Fruit fly (Drosophila melanogaster) whole organism, embryonic: Measurements from ENCODE around the gene eloF.

ENCODE experiments used
- Ada2b ChIP-seq: fragments of 200-800 bp; sonication (Bioruptor generic); IDR thresholded peaks from 2 replicates; pipeline ENCODE4 v1.3.6; 2022; ENCODE audit warnings: missing biosample characterization, missing genetic modification characterization
- Blimp-1 ChIP-seq: fragments of 200-800 bp; sonication (Bioruptor generic); optimal IDR thresholded peaks from 3 replicates; lab custom pipeline; 2018; ENCODE audit warnings: missing biosample characterization, missing genetic modification characterization, mild to moderate bottlenecking, moderate library complexity, missing genetic modification reagents
- CG10267 ChIP-seq: fragments of 200-800 bp; sonication (Bioruptor generic); optimal IDR thresholded peaks from 2 replicates; lab custom pipeline; 2018; ENCODE audit warnings: missing biosample characterization, mild to moderate bottlenecking, missing genetic modification characterization, moderate library complexity
- CG10274 ChIP-seq: fragments of 200-800 bp; sonication (Bioruptor generic); optimal IDR thresholded peaks from 3 replicates; lab custom pipeline; 2017; ENCODE audit warnings: missing biosample characterization, mild to moderate bottlenecking, missing genetic modification characterization
- CG11723 ChIP-seq: fragments of 200-800 bp; sonication (Bioruptor generic); optimal IDR thresholded peaks from 2 replicates; lab custom pipeline; 2017; ENCODE audit warnings: missing biosample characterization, mild to moderate bottlenecking, missing genetic modification characterization
- CG12236 ChIP-seq: fragments of 200-800 bp; sonication (Bioruptor generic); optimal IDR thresholded peaks from 2 replicates; lab custom pipeline; 2016; ENCODE audit warnings: missing biosample characterization, missing genetic modification characterization
- CG1233 ChIP-seq: fragments of 200-800 bp; sonication (Bioruptor generic); optimal IDR thresholded peaks from 4 replicates; lab custom pipeline; 2018; ENCODE audit warnings: missing biosample characterization, mild to moderate bottlenecking, missing genetic modification characterization
- CG13296 ChIP-seq: fragments of 200-800 bp; sonication (Bioruptor generic); optimal IDR thresholded peaks from 3 replicates; lab custom pipeline; 2018; ENCODE audit warnings: missing biosample characterization, mild to moderate bottlenecking, missing genetic modification characterization
- CG14667 ChIP-seq: fragments of 200-800 bp; sonication (Bioruptor generic); IDR thresholded peaks from 2 replicates; pipeline ENCODE4 v1.3.6; 2022; ENCODE audit warnings: missing biosample characterization, missing genetic modification characterization
- CG15011 ChIP-seq: fragments of 200-800 bp; sonication (Bioruptor generic); optimal IDR thresholded peaks from 3 replicates; lab custom pipeline; 2018; ENCODE audit warnings: missing biosample characterization, mild to moderate bottlenecking, missing genetic modification characterization
- CG1647 ChIP-seq: fragments of 200-800 bp; sonication (Bioruptor generic); optimal IDR thresholded peaks from 3 replicates; lab custom pipeline; 2016; ENCODE audit warnings: missing biosample characterization, missing genetic modification characterization
- CG16813 ChIP-seq: fragments of 200-800 bp; sonication (Bioruptor generic); IDR thresholded peaks from 3 replicates; pipeline ENCODE4 v1.3.6; 2022; ENCODE audit warnings: missing biosample characterization, missing genetic modification characterization; ENCODE audit not compliant: partially characterized antibody
- CG17829 ChIP-seq: fragments of 200-800 bp; optimal IDR thresholded peaks from 2 replicates; lab custom pipeline; 2019; ENCODE audit warnings: missing biosample characterization, mild to moderate bottlenecking, missing genetic modification characterization, moderate library complexity
- CG18619 ChIP-seq: fragments of 200-800 bp; sonication (Bioruptor generic); optimal IDR thresholded peaks from 3 replicates; lab custom pipeline; 2017; ENCODE audit warnings: missing biosample characterization, mild to moderate bottlenecking, missing genetic modification characterization
- CG31365 ChIP-seq: fragments of 200-800 bp; sonication (Bioruptor generic); optimal IDR thresholded peaks from 2 replicates; lab custom pipeline; 2018; ENCODE audit warnings: missing biosample characterization, mild to moderate bottlenecking, missing genetic modification characterization
- CG33213 ChIP-seq: fragments of 200-800 bp; sonication (Bioruptor generic); optimal IDR thresholded peaks from 3 replicates; lab custom pipeline; 2016; ENCODE audit warnings: missing biosample characterization, missing genetic modification characterization
- CG3407 ChIP-seq: fragments of 200-800 bp; sonication (Bioruptor generic); optimal IDR thresholded peaks from 2 replicates; lab custom pipeline; 2018; ENCODE audit warnings: missing biosample characterization, mild to moderate bottlenecking, missing genetic modification characterization
- CG6683 ChIP-seq: fragments of 200-800 bp; sonication (Bioruptor generic); optimal IDR thresholded peaks from 2 replicates; lab custom pipeline; 2017; ENCODE audit warnings: missing biosample characterization, mild to moderate bottlenecking, missing genetic modification characterization, missing genetic modification reagents
- D ChIP-seq, 2 experiments: fragments of 200-800 bp in 1 of 2; fragments of >200 bp in 1 of 2; sonication (Bioruptor generic) in 1 of 2; optimal IDR thresholded peaks; 2 replicates in 1 of 2; 3 replicates in 1 of 2; lab custom pipeline; 2017; ENCODE audit warnings: mild to moderate bottlenecking in 1 of 2, missing biosample characterization in 1 of 2, missing genetic modification characterization in 1 of 2, missing genetic modification reagents in 1 of 2
- Dfd ChIP-seq, 2 experiments: fragments of >200 bp; optimal IDR thresholded peaks; 2 replicates each; lab custom pipeline; 2017; ENCODE audit warnings: missing biosample characterization in 2 of 2, missing genetic modification characterization in 2 of 2
- Dp ChIP-seq: fragments of 200-800 bp; sonication (Bioruptor generic); optimal IDR thresholded peaks from 2 replicates; lab custom pipeline; 2018; ENCODE audit warnings: missing biosample characterization, mild to moderate bottlenecking, missing genetic modification characterization, moderate library complexity
- Lim3 ChIP-seq: fragments of 200-800 bp; sonication (Bioruptor generic); IDR thresholded peaks from 2 replicates; pipeline ENCODE4 v1.3.6; 2022; ENCODE audit warnings: missing biosample characterization, missing genetic modification characterization
- MBD-R2 ChIP-seq: fragments of 200-800 bp; sonication (Bioruptor generic); IDR thresholded peaks from 2 replicates; pipeline ENCODE4 v1.3.6; 2022; ENCODE audit warnings: missing biosample characterization, missing genetic modification characterization
- Med ChIP-seq: fragments of 200-800 bp; sonication (Bioruptor generic); peaks from one replicate; lab custom pipeline; 2016; ENCODE audit warnings: missing biosample characterization, missing genetic modification characterization, mild to moderate bottlenecking, inconsistent platforms, moderate library complexity
- Rfx ChIP-seq: fragments of 200-800 bp; sonication (Bioruptor generic); IDR thresholded peaks from 2 replicates; pipeline ENCODE4 v1.3.6; 2022; ENCODE audit warnings: missing biosample characterization, missing genetic modification characterization
- Sry-β ChIP-seq: fragments of 200-800 bp; sonication (Bioruptor generic); optimal IDR thresholded peaks from 2 replicates; lab custom pipeline; 2018; ENCODE audit warnings: missing biosample characterization, mild to moderate bottlenecking, missing genetic modification characterization, moderate library complexity
- bsh ChIP-seq, 2 experiments: fragments of 200-800 bp; sonication (Bioruptor generic); optimal IDR thresholded peaks; 2 replicates each; lab custom pipeline; 2017 to 2018; ENCODE audit warnings: mild to moderate bottlenecking in 2 of 2, missing biosample characterization in 2 of 2, missing genetic modification characterization in 2 of 2, moderate library complexity in 1 of 2
- ci ChIP-seq: fragments of 200-800 bp; sonication (Bioruptor generic); IDR thresholded peaks from 3 replicates; pipeline ENCODE4 v1.3.6; 2022; ENCODE audit warnings: missing biosample characterization, missing genetic modification characterization
- cwo ChIP-seq: fragments of 200-800 bp; sonication (Bioruptor generic); optimal IDR thresholded peaks from 3 replicates; lab custom pipeline; 2017; ENCODE audit warnings: missing biosample characterization, missing genetic modification characterization, mild to moderate bottlenecking, moderate library complexity, missing genetic modification reagents
- en ChIP-seq: fragments of 200-800 bp; sonication (Bioruptor generic); optimal IDR thresholded peaks from 2 replicates; lab custom pipeline; 2016; ENCODE audit warnings: missing biosample characterization, missing genetic modification characterization
- ewg ChIP-seq: fragments of 200-800 bp; sonication (Bioruptor generic); optimal IDR thresholded peaks from 3 replicates; lab custom pipeline; 2017; ENCODE audit warnings: mild to moderate bottlenecking, missing biosample characterization, missing genetic modification reagents, missing genetic modification characterization
- eyg ChIP-seq: fragments of 200-800 bp; sonication (Bioruptor generic); optimal IDR thresholded peaks from 3 replicates; lab custom pipeline; 2016; ENCODE audit warnings: missing biosample characterization, missing genetic modification characterization
- ind ChIP-seq: fragments of 200-800 bp; sonication (Bioruptor generic); optimal IDR thresholded peaks from 3 replicates; lab custom pipeline; 2016; ENCODE audit warnings: missing biosample characterization, missing genetic modification characterization
- inv ChIP-seq: fragments of 200-800 bp; sonication (Bioruptor generic); IDR thresholded peaks from 2 replicates; pipeline ENCODE4 v1.3.6; 2022; ENCODE audit warnings: missing biosample characterization, missing genetic modification characterization; ENCODE audit not compliant: partially characterized antibody
- kah ChIP-seq: fragments of 200-800 bp; sonication (Bioruptor generic); optimal IDR thresholded peaks from 2 replicates; lab custom pipeline; 2018; ENCODE audit warnings: missing biosample characterization, mild to moderate bottlenecking, missing genetic modification characterization
- lmd ChIP-seq: fragments of 200-800 bp; sonication (Bioruptor generic); IDR thresholded peaks from 2 replicates; pipeline ENCODE4 v1.3.6; 2022; ENCODE audit warnings: missing biosample characterization, missing genetic modification characterization
- odd ChIP-seq: fragments of 200-800 bp; sonication (Bioruptor generic); optimal IDR thresholded peaks from 2 replicates; lab custom pipeline; 2017; ENCODE audit warnings: missing biosample characterization, mild to moderate bottlenecking, missing genetic modification characterization
- org-1 ChIP-seq: fragments of 200-800 bp; sonication (Bioruptor generic); optimal IDR thresholded peaks from 2 replicates; lab custom pipeline; 2017; ENCODE audit warnings: missing biosample characterization, missing genetic modification characterization
- rib ChIP-seq: fragments of 200-800 bp; sonication (Bioruptor generic); IDR thresholded peaks from 2 replicates; pipeline ENCODE4 v1.3.6; 2022; ENCODE audit warnings: missing biosample characterization, missing genetic modification characterization
- schlank ChIP-seq: fragments of 200-800 bp; sonication (Bioruptor generic); optimal IDR thresholded peaks from 2 replicates; lab custom pipeline; 2018; ENCODE audit warnings: missing biosample characterization, mild to moderate bottlenecking, missing genetic modification characterization
- scrt ChIP-seq: fragments of 200-800 bp; sonication (Bioruptor generic); optimal IDR thresholded peaks from 2 replicates; lab custom pipeline; 2018; ENCODE audit warnings: missing biosample characterization, mild to moderate bottlenecking, missing genetic modification characterization, moderate library complexity
- seq ChIP-seq: fragments of 200-800 bp; sonication (Bioruptor generic); IDR thresholded peaks from 2 replicates; pipeline ENCODE4 v1.3.6; 2022; ENCODE audit warnings: missing biosample characterization, missing genetic modification characterization
- sqz ChIP-seq: fragments of 200-800 bp; sonication (Bioruptor generic); optimal IDR thresholded peaks from 3 replicates; lab custom pipeline; 2018; ENCODE audit warnings: missing biosample characterization, mild to moderate bottlenecking, missing genetic modification characterization
- sug ChIP-seq: fragments of 200-800 bp; optimal IDR thresholded peaks from 2 replicates; lab custom pipeline; 2019; ENCODE audit warnings: missing biosample characterization, mild to moderate bottlenecking, missing genetic modification characterization, moderate library complexity
- tap ChIP-seq: fragments of 200-800 bp; optimal IDR thresholded peaks from 3 replicates; lab custom pipeline; 2019; ENCODE audit warnings: missing biosample characterization, mild to moderate bottlenecking, missing genetic modification characterization, moderate library complexity
- tll ChIP-seq, 2 experiments: fragments of 200-800 bp in 1 of 2; fragments of >200 bp in 1 of 2; sonication (Bioruptor generic) in 1 of 2; optimal IDR thresholded peaks; 2 replicates each; lab custom pipeline; 2017 to 2019; ENCODE audit warnings: missing biosample characterization in 2 of 2, missing genetic modification characterization in 2 of 2, mild to moderate bottlenecking in 1 of 2, moderate library complexity in 1 of 2
- unc-4 ChIP-seq: fragments of 200-800 bp; sonication (Bioruptor generic); IDR thresholded peaks from 2 replicates; pipeline ENCODE4 v1.3.6; 2022; ENCODE audit warnings: missing biosample characterization, missing genetic modification characterization; ENCODE audit not compliant: partially characterized antibody
- unpg ChIP-seq: fragments of 200-800 bp; sonication (Bioruptor generic); optimal IDR thresholded peaks from 3 replicates; lab custom pipeline; 2018; ENCODE audit warnings: missing biosample characterization, mild to moderate bottlenecking, missing genetic modification characterization, moderate library complexity
- wdn ChIP-seq: fragments of 200-800 bp; sonication (Bioruptor generic); IDR thresholded peaks from 2 replicates; pipeline ENCODE4 v1.3.6; 2022; ENCODE audit warnings: missing biosample characterization, missing genetic modification characterization

eloF gene

DNA sequence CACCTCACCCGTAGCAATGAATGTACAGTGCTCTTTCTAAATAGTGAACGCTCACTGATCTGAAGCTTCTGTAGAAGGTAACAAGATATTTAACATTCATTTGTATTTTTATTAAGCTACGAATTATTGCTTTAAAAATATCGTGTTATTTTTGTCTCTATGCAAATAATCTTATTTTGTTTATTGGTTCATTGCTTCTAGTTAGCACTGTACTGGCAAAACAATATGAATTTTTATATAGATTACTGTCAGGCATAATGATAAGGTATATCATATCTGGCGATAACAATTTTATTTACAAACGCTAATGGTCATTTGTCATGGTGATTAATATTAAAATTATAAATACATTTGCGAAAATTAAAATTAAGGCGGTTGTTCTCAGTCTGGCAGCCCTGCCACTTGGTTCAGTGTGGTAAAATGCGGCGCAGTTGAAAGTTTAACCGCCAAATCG lies 42.4 kb upstream of the eloF start, which contains the start of gene CG9471 (continued):
- TF ChIP-seq CG12236 (GFP tag; lab: Kevin White, UChicago) = peak; percentile 81
- TF ChIP-seq rib = peak; percentile 81
- peak; percentile 79 for TF ChIP-seq MBD-R2
- peak; percentile 93 for TF ChIP-seq ind
- TF ChIP-seq inv (GFP tag; lab: Robert Waterston, UW) = no peak
- TF ChIP-seq Med (GFP tag; lab: Kevin White, UChicago) = peak; percentile 96
- peak; percentile 91 for TF ChIP-seq CG17829 (tag; lab: Kevin White, UChicago)
- peak; percentile 73 to 93 for TF ChIP-seq bsh (GFP tag; optimal IDR thresholded peaks at IDR 0.05; lab: Kevin White, UChicago)
- peak; percentile 84 for TF ChIP-seq CG18619
- peak; percentile 91 for TF ChIP-seq CG13296
- TF ChIP-seq CG15011 (GFP tag; lab: Kevin White, UChicago) = peak; percentile 86
- peak; percentile 89 for TF ChIP-seq CG14667
- peak; percentile 64 for TF ChIP-seq CG10274 (GFP tag; lab: Kevin White, UChicago)
- TF ChIP-seq Dp (GFP tag; lab: Kevin White, UChicago) = peak; percentile 90
- TF ChIP-seq kah (GFP tag; lab: Kevin White, UChicago) = peak; percentile 76
- TF ChIP-seq D (optimal IDR thresholded peaks at IDR 0.05; lab: Kevin White, UChicago) = no peak
- TF ChIP-seq D (GFP tag; optimal IDR thresholded peaks at IDR 0.05; lab: Kevin White, UChicago) = peak; percentile 78
- TF ChIP-seq seq = peak; percentile 92
- peak; percentile 91 for TF ChIP-seq sug (tag; lab: Kevin White, UChicago)
- TF ChIP-seq tll (GFP tag; optimal IDR thresholded peaks at IDR 0.05; lab: Kevin White, UChicago) = no peak
- peak; percentile 94 for TF ChIP-seq ci (GFP tag; lab: Robert Waterston, UW)
- TF ChIP-seq ewg (GFP tag; lab: Kevin White, UChicago) = peak; percentile 69
- peak; percentile 89 for TF ChIP-seq CG1233 (GFP tag; lab: Kevin White, UChicago)
- TF ChIP-seq unpg = peak; percentile 94
- peak; percentile 75 for TF ChIP-seq CG3407 (GFP tag; lab: Kevin White, UChicago)
- TF ChIP-seq Rfx (GFP tag; lab: Robert Waterston, UW) = peak; percentile 93
- TF ChIP-seq Lim3 = peak; percentile 65; the same call in 1 of the 2 replicates
- 0 out of 3 replicates have a peak, but pooled peaks have one; percentile 24 for TF ChIP-seq CG16813
- no peak for TF ChIP-seq unc-4 (GFP tag; lab: Robert Waterston, UW)
- peak; percentile 84 for TF ChIP-seq CG11723 (GFP tag; lab: Kevin White, UChicago)
- peak; percentile 84 for TF ChIP-seq schlank (tag; lab: Kevin White, UChicago)
- no peak for TF ChIP-seq Dfd (GFP tag; optimal IDR thresholded peaks at IDR 0.05; lab: Kevin White, UChicago)
- TF ChIP-seq sqz (GFP tag; lab: Kevin White, UChicago) = peak; percentile 80
- TF ChIP-seq odd (GFP tag; lab: Kevin White, UChicago) = peak; percentile 83
- peak; percentile 89 for TF ChIP-seq Blimp-1 (GFP tag; lab: Kevin White, UChicago)
- TF ChIP-seq CG33213 (GFP tag; lab: Kevin White, UChicago) = peak; percentile 80
- TF ChIP-seq scrt = peak; percentile 80
- TF ChIP-seq lmd (GFP tag; lab: Robert Waterston, UW) = peak; percentile 92
- TF ChIP-seq tap = peak; percentile 92
- TF ChIP-seq CG31365 (tag; lab: Kevin White, UChicago) = peak; percentile 47
- TF ChIP-seq eyg (GFP tag; lab: Kevin White, UChicago) = peak; percentile 86
- peak; percentile 82 for TF ChIP-seq org-1 (GFP tag; lab: Kevin White, UChicago)
- peak; percentile 85 for TF ChIP-seq CG6683 (GFP tag; lab: Kevin White, UChicago)
- TF ChIP-seq CG1647 (GFP tag; lab: Kevin White, UChicago) = peak; percentile 85
- TF ChIP-seq CG10267 (tag; lab: Kevin White, UChicago) = peak; percentile 89
- TF ChIP-seq wdn = peak; percentile 89
- peak; percentile 10 for TF ChIP-seq Sry-β (GFP tag; lab: Kevin White, UChicago)
- peak; percentile 85 for TF ChIP-seq cwo
- TF ChIP-seq Ada2b = peak; percentile 93
- TF ChIP-seq en (GFP tag; lab: Kevin White, UChicago) = peak; percentile 72
